Fruit fly (Drosophila melanogaster) whole organism, embryonic: Measurements from ENCODE around the gene Dlic.

Experiments
- Bgb ChIP-seq: fragments of 200-800 bp; sonication (Bioruptor generic); IDR thresholded peaks from 2 replicates; pipeline ENCODE4 v1.3.6; 2022; ENCODE audit warnings: missing biosample characterization, missing genetic modification characterization; ENCODE audit not compliant: partially characterized antibody
- CG10209 ChIP-seq: fragments of 200-800 bp; sonication (Bioruptor generic); optimal IDR thresholded peaks from 3 replicates; lab custom pipeline; 2017; ENCODE audit warnings: missing biosample characterization, mild to moderate bottlenecking, missing genetic modification characterization, missing genetic modification reagents
- CG10431 ChIP-seq: fragments of 200-800 bp; sonication (Bioruptor generic); optimal IDR thresholded peaks from 3 replicates; lab custom pipeline; 2018; ENCODE audit warnings: missing biosample characterization, mild to moderate bottlenecking, missing genetic modification characterization
- CG15696 ChIP-seq: fragments of 200-800 bp; sonication (Bioruptor generic); optimal IDR thresholded peaks from 2 replicates; lab custom pipeline; 2019; ENCODE audit warnings: missing biosample characterization, mild to moderate bottlenecking, missing genetic modification characterization, moderate library complexity
- CG17829 ChIP-seq: fragments of 200-800 bp; optimal IDR thresholded peaks from 2 replicates; lab custom pipeline; 2019; ENCODE audit warnings: missing biosample characterization, mild to moderate bottlenecking, missing genetic modification characterization, moderate library complexity
- CG2116 ChIP-seq: fragments of 200-800 bp; sonication (Bioruptor generic); optimal IDR thresholded peaks from 3 replicates; lab custom pipeline; 2018; ENCODE audit warnings: missing biosample characterization, mild to moderate bottlenecking, missing genetic modification characterization
- CG31388 ChIP-seq: fragments of 200-800 bp; sonication (Bioruptor generic); optimal IDR thresholded peaks from 2 replicates; lab custom pipeline; 2016; ENCODE audit warnings: missing biosample characterization, missing genetic modification characterization
- CG6854 ChIP-seq: fragments of 200-800 bp; sonication (Bioruptor generic); optimal IDR thresholded peaks from 3 replicates; lab custom pipeline; 2017; ENCODE audit warnings: missing biosample characterization, mild to moderate bottlenecking, missing genetic modification characterization
- CG7556 ChIP-seq: fragments of 200-800 bp; sonication (Bioruptor generic); optimal IDR thresholded peaks from 2 replicates; lab custom pipeline; 2017; ENCODE audit warnings: missing biosample characterization, mild to moderate bottlenecking, missing genetic modification characterization
- CG8089 ChIP-seq: fragments of 200-800 bp; sonication (Bioruptor generic); optimal IDR thresholded peaks from 3 replicates; lab custom pipeline; 2016; ENCODE audit warnings: missing biosample characterization, missing genetic modification characterization
- CG8478 ChIP-seq: fragments of >200 bp; optimal IDR thresholded peaks from 2 replicates; lab custom pipeline; 2018
- Dip3 ChIP-seq: fragments of 200-800 bp; sonication (Bioruptor generic); optimal IDR thresholded peaks from 3 replicates; lab custom pipeline; 2016; ENCODE audit warnings: missing biosample characterization, missing genetic modification characterization
- E2f2 ChIP-seq: fragments of 200-800 bp; sonication (Bioruptor generic); IDR thresholded peaks from 2 replicates; pipeline ENCODE4 v1.3.6; 2022; ENCODE audit warnings: missing biosample characterization, missing genetic modification characterization
- ERR ChIP-seq: fragments of 200-800 bp; sonication (Bioruptor generic); optimal IDR thresholded peaks from 2 replicates; lab custom pipeline; 2016; ENCODE audit warnings: missing biosample characterization, missing genetic modification characterization
- Hand ChIP-seq: fragments of 200-800 bp; sonication (Bioruptor generic); optimal IDR thresholded peaks from 2 replicates; lab custom pipeline; 2017; ENCODE audit warnings: mild to moderate bottlenecking, missing biosample characterization, missing genetic modification reagents, missing genetic modification characterization
- HmgZ ChIP-seq: fragments of 200-800 bp; sonication (Bioruptor generic); optimal IDR thresholded peaks from 2 replicates; lab custom pipeline; 2018; ENCODE audit warnings: missing biosample characterization, mild to moderate bottlenecking, missing genetic modification characterization
- Hmx ChIP-seq: fragments of 200-800 bp; sonication (Bioruptor generic); optimal IDR thresholded peaks from 2 replicates; lab custom pipeline; 2016; ENCODE audit warnings: missing biosample characterization, missing genetic modification characterization
- Opbp ChIP-seq: fragments of 200-800 bp; sonication (Bioruptor generic); IDR thresholded peaks from 3 replicates; pipeline ENCODE4 v1.3.6; 2022; ENCODE audit warnings: missing biosample characterization, missing genetic modification characterization; ENCODE audit not compliant: partially characterized antibody
- Scr ChIP-seq: fragments of 200-800 bp; sonication (Bioruptor generic); IDR thresholded peaks from 2 replicates; pipeline ENCODE4 v1.3.6; 2022; ENCODE audit warnings: missing biosample characterization, missing genetic modification characterization; ENCODE audit not compliant: partially characterized antibody
- Spps ChIP-seq: fragments of 200-800 bp; sonication (Bioruptor generic); optimal IDR thresholded peaks from 2 replicates; lab custom pipeline; 2018; ENCODE audit warnings: missing biosample characterization, mild to moderate bottlenecking, missing genetic modification characterization
- Sry-β ChIP-seq: fragments of 200-800 bp; sonication (Bioruptor generic); optimal IDR thresholded peaks from 2 replicates; lab custom pipeline; 2018; ENCODE audit warnings: missing biosample characterization, mild to moderate bottlenecking, missing genetic modification characterization, moderate library complexity
- Xbp1 ChIP-seq: fragments of 200-800 bp; sonication (Bioruptor generic); optimal IDR thresholded peaks from 3 replicates; lab custom pipeline; 2016; ENCODE audit warnings: missing biosample characterization, mild to moderate bottlenecking, missing genetic modification characterization
- abd-A ChIP-seq: fragments of 200-800 bp; sonication (Bioruptor generic); optimal IDR thresholded peaks from 3 replicates; lab custom pipeline; 2019; ENCODE audit warnings: missing biosample characterization, mild to moderate bottlenecking, missing genetic modification characterization, moderate library complexity
- bbx ChIP-seq: fragments of 200-800 bp; sonication (Bioruptor generic); IDR thresholded peaks from 2 replicates; pipeline ENCODE4 v1.3.6; 2022; ENCODE audit warnings: missing biosample characterization, missing genetic modification characterization; ENCODE audit not compliant: partially characterized antibody
- mam ChIP-seq: fragments of 200-800 bp; sonication (Bioruptor generic); optimal IDR thresholded peaks from 3 replicates; lab custom pipeline; 2016; ENCODE audit warnings: missing biosample characterization, missing genetic modification characterization
- nerfin-2 ChIP-seq: fragments of 200-800 bp; sonication (Bioruptor generic); IDR thresholded peaks from 2 replicates; pipeline ENCODE4 v1.3.6; 2022; ENCODE audit warnings: missing biosample characterization, missing genetic modification characterization; ENCODE audit not compliant: partially characterized antibody
- nom ChIP-seq: fragments of 200-800 bp; sonication (Bioruptor generic); optimal IDR thresholded peaks from 2 replicates; lab custom pipeline; 2017; ENCODE audit warnings: missing biosample characterization, missing genetic modification characterization, mild to moderate bottlenecking, moderate library complexity, missing genetic modification reagents
- odd ChIP-seq: fragments of 200-800 bp; sonication (Bioruptor generic); optimal IDR thresholded peaks from 2 replicates; lab custom pipeline; 2017; ENCODE audit warnings: missing biosample characterization, mild to moderate bottlenecking, missing genetic modification characterization
- schlank ChIP-seq: fragments of 200-800 bp; sonication (Bioruptor generic); optimal IDR thresholded peaks from 2 replicates; lab custom pipeline; 2018; ENCODE audit warnings: missing biosample characterization, mild to moderate bottlenecking, missing genetic modification characterization
- sens ChIP-seq: fragments of 200-800 bp; sonication (Bioruptor generic); peaks from one replicate; lab custom pipeline; 2016; ENCODE audit warnings: missing biosample characterization, missing genetic modification characterization
- sna ChIP-seq: fragments of 200-800 bp; sonication (Bioruptor generic); IDR thresholded peaks from 2 replicates; pipeline ENCODE4 v1.3.6; 2022; ENCODE audit warnings: missing biosample characterization, missing genetic modification characterization; ENCODE audit not compliant: partially characterized antibody
- stwl ChIP-seq: fragments of 200-800 bp; sonication (Bioruptor generic); optimal IDR thresholded peaks from 3 replicates; lab custom pipeline; 2018; ENCODE audit warnings: missing biosample characterization, mild to moderate bottlenecking, missing genetic modification characterization, moderate library complexity
- tin ChIP-seq: fragments of 200-800 bp; sonication (Bioruptor generic); optimal IDR thresholded peaks from 3 replicates; lab custom pipeline; 2016; ENCODE audit warnings: missing biosample characterization, missing genetic modification characterization
- tup ChIP-seq: fragments of 200-800 bp; sonication (Bioruptor generic); optimal IDR thresholded peaks from 2 replicates; lab custom pipeline; 2016; ENCODE audit warnings: missing biosample characterization, mild to moderate bottlenecking, missing genetic modification characterization, moderate library complexity
- unc-4 ChIP-seq: fragments of 200-800 bp; sonication (Bioruptor generic); IDR thresholded peaks from 2 replicates; pipeline ENCODE4 v1.3.6; 2022; ENCODE audit warnings: missing biosample characterization, missing genetic modification characterization; ENCODE audit not compliant: partially characterized antibody
- zen2 ChIP-seq: fragments of 200-800 bp; sonication (Bioruptor generic); IDR thresholded peaks from 3 replicates; pipeline ENCODE4 v1.3.6; 2022; ENCODE audit warnings: missing biosample characterization, missing genetic modification characterization; ENCODE audit not compliant: partially characterized antibody

Gene Dlic

dm6 chrX:11128828-11129227 lies 25.4 kb upstream of the Dlic start, which contains the start of gene SrpRalpha (continued):
- TF ChIP-seq sna (GFP tag; lab: Robert Waterston, UW) (0 out of 2 replicates have a peak, but pooled peaks have one; percentile 16), CG7556 (GFP tag; lab: Kevin White, UChicago) (no peak), Xbp1 (peak; percentile 56), Hand (no peak), nom (peak; percentile 14), nerfin-2 (GFP tag; lab: Robert Waterston, UW) (peak; percentile 29; the same call in 1 of the 2 replicates), Dip3 (GFP tag; lab: Kevin White, UChicago) (no peak), CG8089 (GFP tag; lab: Kevin White, UChicago) (no peak), sens (peak; percentile 60), tin (GFP tag; lab: Kevin White, UChicago) (no peak), zen2 (GFP tag; lab: Robert Waterston, UW) (peak; percentile 5; the same call in 2 of the 3 replicates), stwl (tag; lab: Kevin White, UChicago) (peak; percentile 65), Sry-β (GFP tag; lab: Kevin White, UChicago) (no peak), CG10431 (no peak), CG6854 (GFP tag; lab: Kevin White, UChicago) (no peak), mam (GFP tag; lab: Kevin White, UChicago) (no peak), CG15696 (no peak), ERR (GFP tag; lab: Kevin White, UChicago) (no peak), abd-A (tag; lab: Kevin White, UChicago) (no peak), Opbp (GFP tag; lab: Robert Waterston, UW) (peak; percentile 66; the same call in 2 of the 3 replicates), tup (GFP tag; lab: Kevin White, UChicago) (no peak), CG2116 (GFP tag; lab: Kevin White, UChicago) (peak; percentile 20), HmgZ (tag; lab: Kevin White, UChicago) (no peak), Scr (GFP tag; lab: Robert Waterston, UW) (peak; percentile 42; the same call in 1 of the 2 replicates), Bgb (GFP tag; lab: Robert Waterston, UW) (peak; percentile 13; the same call in 1 of the 2 replicates), bbx (GFP tag; lab: Robert Waterston, UW) (peak; percentile 61; the same call in 1 of the 2 replicates), unc-4 (GFP tag; lab: Robert Waterston, UW) (peak; percentile 47; the same call in 1 of the 2 replicates), E2f2 (GFP tag; lab: Robert Waterston, UW) (peak; percentile 74), Hmx (no peak), CG8478 (no peak), CG17829 (tag; lab: Kevin White, UChicago) (peak; percentile 12)

dm6 chrX:11132312-11132711 lies 21.9 kb upstream of the Dlic start, which contains the start of gene CG44385:
Gene CG44385 (minus strand): TSS chrX:11132412.
- no peak for TF ChIP-seq odd (GFP tag; lab: Kevin White, UChicago)
- TF ChIP-seq CG31388 (GFP tag; lab: Kevin White, UChicago): no peak
- TF ChIP-seq CG10209 (GFP tag; lab: Kevin White, UChicago): no peak
- no peak for TF ChIP-seq Spps (tag; lab: Kevin White, UChicago)
- no peak for TF ChIP-seq schlank (tag; lab: Kevin White, UChicago)
